Fruit fly (Drosophila melanogaster): ENCODE data around the gene Vha13.

The Vha13 gene

dm6 chr3R:19671223-19671991, 27.2 kb upstream of the Vha13 start, which contains the start of gene Naam (continued):
- TF ChIP-seq CG16815 (GFP tag; optimal IDR thresholded peaks at IDR 0.05) = peak; percentile 25
- TF ChIP-seq ash1 (GFP tag; optimal IDR thresholded peaks at IDR 0.05) = no peak
- TF ChIP-seq CG12104 (GFP tag; optimal IDR thresholded peaks at IDR 0.05) = peak; percentile 35
- no peak for TF ChIP-seq Lim3 (GFP tag; IDR thresholded peaks at IDR 0.05)
- no peak for TF ChIP-seq YL-1 (GFP tag; optimal IDR thresholded peaks at IDR 0.05)
- peak; percentile 69 for TF ChIP-seq crc (GFP tag; optimal IDR thresholded peaks at IDR 0.05)
- TF ChIP-seq CG4854 (GFP tag; optimal IDR thresholded peaks at IDR 0.05) = peak; percentile 54
- peak; percentile 31 for TF ChIP-seq CrebB (tag; optimal IDR thresholded peaks at IDR 0.05)
- peak; percentile 71 for TF ChIP-seq Six4 (GFP tag; optimal IDR thresholded peaks at IDR 0.05)
- no peak for TF ChIP-seq dmrt11E (tag; optimal IDR thresholded peaks at IDR 0.05)
- TF ChIP-seq CG8281 (tag; optimal IDR thresholded peaks at IDR 0.05) = no peak
- peak; percentile 59 for TF ChIP-seq CG8388 (GFP tag; optimal IDR thresholded peaks at IDR 0.05)
- TF ChIP-seq CG7987 (GFP tag; optimal IDR thresholded peaks at IDR 0.05) = peak; percentile 64
- TF ChIP-seq Atf3 (GFP tag; optimal IDR thresholded peaks at IDR 0.05) = peak; percentile 30
- TF ChIP-seq CG4617 (GFP tag; optimal IDR thresholded peaks at IDR 0.05; ENCODE audit: borderline replicate concordance) = peak; percentile 52
- peak; percentile 73; the same call in 1 of the 2 replicates for TF ChIP-seq chm (GFP tag; IDR thresholded peaks at IDR 0.05)
- peak; percentile 85 for TF ChIP-seq Drgx (GFP tag; IDR thresholded peaks at IDR 0.05)
- no peak for TF ChIP-seq hkb (optimal IDR thresholded peaks at IDR 0.05)
- peak; percentile 87 for TF ChIP-seq hkb (GFP tag; IDR thresholded peaks at IDR 0.05)
- peak; percentile 62 for TF ChIP-seq maf-S (GFP tag; optimal IDR thresholded peaks at IDR 0.05)
- TF ChIP-seq h (optimal IDR thresholded peaks at IDR 0.05) = no peak
- TF ChIP-seq CG14965 (GFP tag; optimal IDR thresholded peaks at IDR 0.05; ENCODE audit: borderline replicate concordance) = peak; percentile 8
- TF ChIP-seq Atf-2 (GFP tag; optimal IDR thresholded peaks at IDR 0.05) = peak; percentile 67
- TF ChIP-seq CG33557 (GFP tag; optimal IDR thresholded peaks at IDR 0.05) = no peak
- 0 out of 3 replicates have a peak, but pooled peaks have one; percentile 49 for TF ChIP-seq ken (GFP tag; IDR thresholded peaks at IDR 0.05)
- peak; percentile 63 for TF ChIP-seq D19B (GFP tag; optimal IDR thresholded peaks at IDR 0.05)
- TF ChIP-seq CG12391 (tag; optimal IDR thresholded peaks at IDR 0.05) = peak; percentile 84
- peak; percentile 21 for TF ChIP-seq pzg (GFP tag; optimal IDR thresholded peaks at IDR 0.05)
- peak; percentile 51 for TF ChIP-seq Mad (GFP tag; optimal IDR thresholded peaks at IDR 0.05)
- TF ChIP-seq Xbp1 (GFP tag; optimal IDR thresholded peaks at IDR 0.05) = peak; percentile 85
- TF ChIP-seq gcm2 (GFP tag; optimal IDR thresholded peaks at IDR 0.05) = peak; percentile 67
- peak; percentile 79 for TF ChIP-seq lmd (GFP tag; IDR thresholded peaks at IDR 0.05)
- peak; percentile 64; the same call in 2 of the 3 replicates for TF ChIP-seq Optix (GFP tag; IDR thresholded peaks at IDR 0.05)
- TF ChIP-seq CG9215 (GFP tag; IDR thresholded peaks at IDR 0.05) = peak; percentile 53
- peak; percentile 74 for TF ChIP-seq fu2 (GFP tag; optimal IDR thresholded peaks at IDR 0.05)
- TF ChIP-seq aop (GFP tag; IDR thresholded peaks at IDR 0.05) = no peak
- peak; percentile 84 for TF ChIP-seq CG11398 (GFP tag; optimal IDR thresholded peaks at IDR 0.05)
- peak; percentile 94 for TF ChIP-seq vvl (GFP tag; IDR thresholded peaks at IDR 0.05)
- peak; percentile 85 for TF ChIP-seq CG2678 (tag; optimal IDR thresholded peaks at IDR 0.05)
- peak; percentile 79 for TF ChIP-seq CHES-1-like (GFP tag; optimal IDR thresholded peaks at IDR 0.05)
- peak; percentile 88 for TF ChIP-seq CG32532 (GFP tag; IDR thresholded peaks at IDR 0.05)
- TF ChIP-seq Lhr (GFP tag; optimal IDR thresholded peaks at IDR 0.05) = peak; percentile 8
- no peak for TF ChIP-seq CG6175 (GFP tag; IDR thresholded peaks at IDR 0.05)
- TF ChIP-seq HHEX (GFP tag; optimal IDR thresholded peaks at IDR 0.05) = peak; percentile 68
- no peak for TF ChIP-seq ftz-f1 (GFP tag; optimal IDR thresholded peaks at IDR 0.05)
- peak; percentile 57 for TF ChIP-seq phol (tag; optimal IDR thresholded peaks at IDR 0.05)
- TF ChIP-seq CG8089 (GFP tag; optimal IDR thresholded peaks at IDR 0.05) = peak; percentile 50
- no peak for TF ChIP-seq pfk (GFP tag; optimal IDR thresholded peaks at IDR 0.05)
- TF ChIP-seq CG18476 (GFP tag; optimal IDR thresholded peaks at IDR 0.05) = peak; percentile 58
- no peak for TF ChIP-seq cad (GFP tag; optimal IDR thresholded peaks at IDR 0.05)
